Fruit fly (Drosophila melanogaster) whole organism, embryonic: ENCODE measurements around the gene Ir94f.

Source experiments
- BtbVII ChIP-seq: fragments of 200-800 bp; sonication (Bioruptor generic); optimal IDR thresholded peaks from 3 replicates; lab custom pipeline; 2017; ENCODE audit warnings: missing biosample characterization, mild to moderate bottlenecking, missing genetic modification characterization
- CG6175 ChIP-seq: fragments of 200-800 bp; sonication (Bioruptor generic); IDR thresholded peaks from 3 replicates; pipeline ENCODE4 v1.3.6; 2022; ENCODE audit warnings: missing biosample characterization, missing genetic modification characterization
- CG7372 ChIP-seq: fragments of 200-800 bp; sonication (Bioruptor generic); IDR thresholded peaks from 2 replicates; pipeline ENCODE4 v1.3.6; 2022; ENCODE audit warnings: missing biosample characterization, missing genetic modification characterization
- CG8944 ChIP-seq: fragments of 200-800 bp; sonication (Bioruptor generic); optimal IDR thresholded peaks from 3 replicates; lab custom pipeline; 2016; ENCODE audit warnings: missing biosample characterization, missing genetic modification characterization
- Hr51 ChIP-seq, 2 experiments: fragments of 200-800 bp; sonication (Bioruptor generic); optimal IDR thresholded peaks; 2 replicates in 1 of 2; 3 replicates in 1 of 2; lab custom pipeline; 2016 to 2018; ENCODE audit warnings: missing biosample characterization in 2 of 2, missing genetic modification characterization in 2 of 2, mild to moderate bottlenecking in 1 of 2, moderate library complexity in 1 of 2
- peb ChIP-seq: fragments of 200-800 bp; sonication (Bioruptor generic); IDR thresholded peaks from 2 replicates; pipeline ENCODE4 v1.3.6; 2022; ENCODE audit warnings: missing biosample characterization, missing genetic modification characterization

- TF ChIP-seq CG7372 (GFP tag; lab: Robert Waterston, UW) (no peak), peb (GFP tag; lab: Robert Waterston, UW) (no peak), CG8944 (no peak), Hr51 (GFP tag; optimal IDR thresholded peaks at IDR 0.05; lab: Kevin White, UChicago) (no peak), BtbVII (no peak), CG6175 (GFP tag; lab: Robert Waterston, UW) (no peak)
Measured at dm6 chr3R:23503511-23503910, 21.8 kb downstream of the Ir94f start.
